Worm (Caenorhabditis elegans) whole organism, L2 larva: Measurements from ENCODE around the gene srh-277.

Experiments used
- C34F6.9 ChIP-seq: fragments of 150-350 bp; optimal IDR thresholded peaks from 2 replicates; lab custom pipeline; 2014; ENCODE audit warnings: missing biosample characterization, missing genetic modification characterization
- F13H6.1 ChIP-seq: sonication (generic microtip); optimal IDR thresholded peaks from 2 replicates; lab custom pipeline; 2016; ENCODE audit warnings: missing genetic modification characterization, missing compliant biosample characterization
- R02D3.7 ChIP-seq: fragments of 150-350 bp; optimal IDR thresholded peaks from 2 replicates; lab custom pipeline; 2014; ENCODE audit warnings: missing biosample characterization, missing genetic modification characterization
- ZK546.5 ChIP-seq: sonication (generic microtip); optimal IDR thresholded peaks from 2 replicates; lab custom pipeline; 2017; ENCODE audit warnings: missing biosample characterization, missing genetic modification characterization
- alr-1 ChIP-seq: fragments of 150-350 bp; optimal IDR thresholded peaks from 2 replicates; lab custom pipeline; 2014; ENCODE audit warnings: missing biosample characterization, missing genetic modification characterization
- aly-2 ChIP-seq: fragments of 150-350 bp; optimal IDR thresholded peaks from 2 replicates; lab custom pipeline; 2014; ENCODE audit warnings: missing biosample characterization, missing genetic modification characterization
- ama-1 ChIP-seq: fragments of 150-350 bp; optimal IDR thresholded peaks from 2 replicates; lab custom pipeline; 2018; ENCODE audit warnings: inconsistent platforms
- blmp-1 ChIP-seq: sonication (generic microtip); optimal IDR thresholded peaks from 2 replicates; lab custom pipeline; 2017; ENCODE audit warnings: missing genetic modification characterization, mild to moderate bottlenecking, missing compliant biosample characterization, antibody characterized with exemption, moderate library complexity; ENCODE audit not compliant: insufficient read depth
- ceh-16 ChIP-seq: fragments of 150-350 bp; optimal IDR thresholded peaks from 2 replicates; lab custom pipeline; 2014; ENCODE audit warnings: missing biosample characterization, missing genetic modification characterization
- crh-2 ChIP-seq: sonication (generic microtip); optimal IDR thresholded peaks from 2 replicates; lab custom pipeline; 2017; ENCODE audit warnings: missing biosample characterization, missing genetic modification characterization
- dmd-4 ChIP-seq: sonication (generic microtip); optimal IDR thresholded peaks from 2 replicates; lab custom pipeline; 2017; ENCODE audit warnings: missing biosample characterization, missing genetic modification characterization
- egl-27 ChIP-seq: sonication (generic microtip); optimal IDR thresholded peaks from 3 replicates; lab custom pipeline; 2017; ENCODE audit warnings: missing biosample characterization, missing genetic modification reagents, missing genetic modification characterization
- elt-3 ChIP-seq: sonication (generic microtip); optimal IDR thresholded peaks from 2 replicates; lab custom pipeline; 2017; ENCODE audit warnings: missing biosample characterization, missing genetic modification characterization
- fos-1 ChIP-seq: fragments of 150-350 bp; optimal IDR thresholded peaks from 2 replicates; lab custom pipeline; 2014; ENCODE audit warnings: missing biosample characterization, missing genetic modification characterization
- lin-11 ChIP-seq: fragments of 150-350 bp; sonication (generic microtip); optimal IDR thresholded peaks from 2 replicates; lab custom pipeline; 2014; ENCODE audit warnings: missing biosample characterization, missing genetic modification characterization, inconsistent platforms, mixed read lengths
- lin-39 ChIP-seq: fragments of 150-350 bp; optimal IDR thresholded peaks from 2 replicates; lab custom pipeline; 2014; ENCODE audit warnings: missing biosample characterization, missing genetic modification reagents, missing genetic modification characterization
- lsy-2 ChIP-seq, 2 experiments: fragments of 150-350 bp in 1 of 2; sonication (generic microtip) in 1 of 2; optimal IDR thresholded peaks; 2 replicates each; lab custom pipeline; 2014 to 2017; ENCODE audit warnings: missing biosample characterization in 2 of 2, missing genetic modification characterization in 2 of 2
- mab-5 ChIP-seq: fragments of 150-350 bp; optimal IDR thresholded peaks from 2 replicates; lab custom pipeline; 2014; ENCODE audit warnings: missing biosample characterization, missing genetic modification characterization
- nhr-10 ChIP-seq: sonication (generic microtip); optimal IDR thresholded peaks from 2 replicates; lab custom pipeline; 2017; ENCODE audit warnings: missing biosample characterization, missing genetic modification characterization
- nhr-11 ChIP-seq: fragments of 150-350 bp; optimal IDR thresholded peaks from 2 replicates; lab custom pipeline; 2014; ENCODE audit warnings: missing biosample characterization, missing genetic modification characterization
- nhr-12 ChIP-seq: fragments of 150-350 bp; optimal IDR thresholded peaks from 2 replicates; lab custom pipeline; 2014; ENCODE audit warnings: missing biosample characterization, missing genetic modification characterization
- nhr-21 ChIP-seq: fragments of 150-350 bp; optimal IDR thresholded peaks from 2 replicates; lab custom pipeline; 2014; ENCODE audit warnings: missing biosample characterization, missing genetic modification characterization
- nhr-23 ChIP-seq: fragments of 150-350 bp; optimal IDR thresholded peaks from 2 replicates; lab custom pipeline; 2014; ENCODE audit warnings: missing biosample characterization, missing genetic modification reagents, missing genetic modification characterization
- nhr-6 ChIP-seq: fragments of 150-350 bp; optimal IDR thresholded peaks from 2 replicates; lab custom pipeline; 2014; ENCODE audit warnings: missing biosample characterization, missing genetic modification characterization
- nhr-77 ChIP-seq: fragments of 150-350 bp; optimal IDR thresholded peaks from 2 replicates; lab custom pipeline; 2014; ENCODE audit warnings: missing biosample characterization, missing genetic modification characterization
- sem-4 ChIP-seq: fragments of 150-350 bp; optimal IDR thresholded peaks from 2 replicates; lab custom pipeline; 2014; ENCODE audit warnings: missing biosample characterization, missing genetic modification reagents, missing genetic modification characterization
- skn-1 ChIP-seq: sonication (generic microtip); optimal IDR thresholded peaks from 2 replicates; lab custom pipeline; 2017; ENCODE audit warnings: missing biosample characterization, missing genetic modification characterization
- sma-9 ChIP-seq, 2 experiments: fragments of 150-350 bp in 1 of 2; sonication (generic microtip) in 1 of 2; optimal IDR thresholded peaks; 2 replicates each; lab custom pipeline; 2014 to 2016; ENCODE audit warnings: missing genetic modification characterization in 2 of 2, mild to moderate bottlenecking in 1 of 2, missing biosample characterization in 1 of 2, missing compliant biosample characterization in 1 of 2, missing genetic modification reagents in 1 of 2, moderate library complexity in 1 of 2
- unc-55 ChIP-seq: fragments of 150-350 bp; sonication (generic microtip); optimal IDR thresholded peaks from 3 replicates; lab custom pipeline; 2014; ENCODE audit warnings: missing biosample characterization, missing genetic modification reagents, missing genetic modification characterization
- unc-62 ChIP-seq: fragments of 150-350 bp; optimal IDR thresholded peaks from 2 replicates; lab custom pipeline; 2014; ENCODE audit warnings: missing biosample characterization, missing genetic modification reagents, missing genetic modification characterization
- zag-1 ChIP-seq: fragments of 150-350 bp; optimal IDR thresholded peaks from 2 replicates; lab custom pipeline; 2014; ENCODE audit warnings: missing biosample characterization, missing genetic modification characterization
- ztf-11 ChIP-seq: sonication (generic microtip); optimal IDR thresholded peaks from 2 replicates; lab custom pipeline; 2017; ENCODE audit warnings: missing biosample characterization, missing genetic modification characterization

The srh-277 gene

ce11 chrV:16143066-16143581 is 39.9 kb upstream of the srh-277 start, which contains the start of gene fbxa-88:
Gene fbxa-88 (minus strand): TSS chrV:16143116.
- TF ChIP-seq sma-9 (GFP tag; optimal IDR thresholded peaks at IDR 0.05; lab: Kevin White, UChicago) (peak; percentile 17), sma-9 (tag; optimal IDR thresholded peaks at IDR 0.05; lab: Kevin White, UChicago) (no peak), mab-5 (tag; lab: Kevin White, UChicago) (no peak), dmd-4 (no peak), fos-1 (tag; lab: Kevin White, UChicago) (peak; percentile 77)

ce11 chrV:16145009-16145408 is 38.0 kb upstream of the srh-277 start:
- TF ChIP-seq C34F6.9 (no peak), alr-1 (tag; lab: Kevin White, UChicago) (no peak), aly-2 (no peak), nhr-12 (no peak), F13H6.1 (tag; lab: Kevin White, UChicago) (no peak), unc-62 (no peak), ZK546.5 (tag; lab: Kevin White, UChicago) (no peak), nhr-11 (tag; lab: Kevin White, UChicago) (no peak), nhr-23 (tag; lab: Kevin White, UChicago) (no peak), crh-2 (tag; lab: Kevin White, UChicago) (no peak), unc-55 (GFP tag; lab: Kevin White, UChicago) (no peak), lin-11 (tag; lab: Kevin White, UChicago) (no peak), ztf-11 (tag; lab: Kevin White, UChicago) (no peak), nhr-6 (tag; lab: Kevin White, UChicago) (no peak), zag-1 (no peak)

ce11 chrV:16148805-16149204 is 34.2 kb upstream of the srh-277 start, which contains the start of gene F10A3.4:
Gene F10A3.4 (plus strand): TSS chrV:16149105.
- no peak for TF ChIP-seq sem-4 (tag; lab: Kevin White, UChicago)
- TF ChIP-seq nhr-21 (tag; lab: Kevin White, UChicago) = no peak
- TF ChIP-seq lsy-2 (tag; optimal IDR thresholded peaks at IDR 0.05; lab: Kevin White, UChicago) = no peak
- no peak for TF ChIP-seq skn-1 (tag; lab: Kevin White, UChicago)
- TF ChIP-seq ztf-11 (tag; lab: Kevin White, UChicago) = no peak
- no peak for TF ChIP-seq zag-1
- TF ChIP-seq elt-3 (tag; lab: Kevin White, UChicago) = no peak
- TF ChIP-seq fos-1 (tag; lab: Kevin White, UChicago) = no peak
- TF ChIP-seq ama-1 (lab: Kevin White, UChicago) = no peak
- TF ChIP-seq aly-2 = no peak
- TF ChIP-seq nhr-77 (tag; lab: Kevin White, UChicago) = no peak
- TF ChIP-seq, all 48 proteins: peak for 0

DNA sequence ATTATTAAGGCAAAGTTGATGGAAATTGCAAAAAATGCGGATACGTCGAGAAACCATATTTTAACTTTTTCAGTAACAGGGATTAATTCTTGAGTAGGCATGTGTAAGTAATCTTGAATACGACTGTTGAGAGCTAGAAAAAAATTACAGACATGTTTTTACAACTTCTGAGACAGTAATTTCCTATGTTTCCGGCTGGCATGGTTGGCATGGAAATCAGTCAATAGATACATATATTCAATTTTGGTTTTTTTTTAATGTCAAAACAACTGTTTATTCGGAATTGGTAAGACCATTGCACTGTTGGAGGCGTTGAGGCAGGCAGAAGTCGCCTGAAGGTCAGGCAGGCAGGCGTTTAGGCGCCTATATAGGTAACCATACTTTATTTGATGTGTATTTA is 29.6 kb upstream of the srh-277 start, which contains the start of gene str-254:
str-254 (minus strand) TSS at position 101 of the 400 bp plus-strand sequence.
- TF ChIP-seq blmp-1 (tag; lab: Kevin White, UChicago) (no peak), nhr-10 (tag; lab: Kevin White, UChicago) (no peak), nhr-23 (tag; lab: Kevin White, UChicago) (no peak), egl-27 (tag; lab: Kevin White, UChicago) (no peak), elt-3 (tag; lab: Kevin White, UChicago) (no peak), aly-2 (no peak), lin-11 (tag; lab: Kevin White, UChicago) (no peak), crh-2 (tag; lab: Kevin White, UChicago) (no peak)

DNA sequence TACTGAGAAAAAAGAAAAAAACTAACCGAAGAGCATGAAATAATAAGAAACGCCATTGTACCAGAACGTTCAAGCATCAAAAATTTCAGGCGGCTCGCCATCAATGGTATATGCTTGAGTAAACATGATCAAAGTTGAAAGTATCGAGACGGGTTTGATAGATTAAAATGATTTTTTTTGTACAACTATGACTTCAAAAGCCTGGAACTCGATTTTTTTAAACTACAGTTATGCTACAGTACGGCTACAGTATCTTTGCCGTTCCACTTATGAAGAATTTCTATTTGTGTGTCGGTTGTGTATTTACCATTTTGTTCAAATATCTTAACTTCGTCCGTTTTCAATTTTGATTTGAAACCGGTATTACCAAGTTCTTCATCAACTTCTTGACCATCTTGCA is 27.9 kb upstream of the srh-277 start, which contains the start of gene str-97:
str-97 (minus strand) TSS at position 101 of the 400 bp plus-strand sequence.
- no peak for TF ChIP-seq lin-39
- no peak for TF ChIP-seq R02D3.7 (tag; lab: Kevin White, UChicago)
- no peak for TF ChIP-seq nhr-77 (tag; lab: Kevin White, UChicago)
- no peak for TF ChIP-seq dmd-4

DNA sequence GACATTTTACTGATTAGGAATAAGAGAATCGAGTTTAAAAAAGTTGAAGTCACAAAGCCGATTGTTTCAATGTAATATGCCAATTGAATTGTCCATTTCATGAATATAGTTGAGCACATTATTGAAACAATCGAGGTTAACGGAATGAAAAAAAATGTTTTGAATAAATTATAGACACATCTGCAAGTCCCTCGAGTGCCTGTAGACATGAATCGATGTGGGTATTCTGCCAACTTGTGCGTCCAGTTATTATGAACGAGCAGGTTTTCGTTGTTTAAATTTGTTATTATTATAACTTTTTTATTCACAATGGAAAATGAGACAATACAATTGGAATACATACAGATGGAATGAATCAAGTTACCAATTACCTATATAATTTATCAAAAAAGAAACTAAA is 24.6 kb upstream of the srh-277 start, which contains the start of gene str-99:
str-99 (minus strand) TSS at position 101 of the 400 bp plus-strand sequence.
- TF ChIP-seq unc-55 (GFP tag; lab: Kevin White, UChicago) (no peak), ama-1 (lab: Kevin White, UChicago) (no peak), R02D3.7 (tag; lab: Kevin White, UChicago) (no peak), sma-9 (GFP tag; optimal IDR thresholded peaks at IDR 0.05; lab: Kevin White, UChicago) (no peak), sma-9 (tag; optimal IDR thresholded peaks at IDR 0.05; lab: Kevin White, UChicago) (no peak), fos-1 (tag; lab: Kevin White, UChicago) (no peak), nhr-11 (tag; lab: Kevin White, UChicago) (no peak), ceh-16 (tag; lab: Kevin White, UChicago) (no peak)
